Worm (Caenorhabditis elegans) whole organism, late embryonic: ENCODE data around the gene ins-3.

Experiments
- C08G9.2 ChIP-seq: sonication (generic microtip); optimal IDR thresholded peaks from 2 replicates; lab custom pipeline; 2016; ENCODE audit warnings: mild to moderate bottlenecking, missing genetic modification characterization, moderate library complexity, missing compliant biosample characterization
- C38D4.7 ChIP-seq: fragments of 200-800 bp; sonication (Bioruptor generic); optimal IDR thresholded peaks from 2 replicates; lab custom pipeline; 2018; ENCODE audit warnings: mild to moderate bottlenecking, missing genetic modification characterization, moderate library complexity, missing compliant biosample characterization
- F13H6.1 ChIP-seq: sonication (generic microtip); optimal IDR thresholded peaks from 2 replicates; lab custom pipeline; 2016; ENCODE audit warnings: missing genetic modification characterization, missing compliant biosample characterization
- K02D7.2 ChIP-seq: sonication (generic microtip); optimal IDR thresholded peaks from 2 replicates; lab custom pipeline; 2017; ENCODE audit warnings: mild to moderate bottlenecking, missing genetic modification characterization, missing compliant biosample characterization
- K09A11.1 ChIP-seq: sonication (generic microtip); optimal IDR thresholded peaks from 2 replicates; lab custom pipeline; 2017; ENCODE audit warnings: antibody characterized with exemption, mild to moderate bottlenecking, missing genetic modification characterization, missing compliant biosample characterization; ENCODE audit not compliant: insufficient read depth
- ama-1 ChIP-seq: fragments of 150-350 bp; optimal IDR thresholded peaks from 2 replicates; lab custom pipeline; 2014
- ceh-14 ChIP-seq: sonication (generic microtip); optimal IDR thresholded peaks from 2 replicates; lab custom pipeline; 2016; ENCODE audit warnings: missing genotype, missing genetic modification characterization, missing compliant biosample characterization
- ceh-19 ChIP-seq: fragments of 200-800 bp; sonication (Bioruptor generic); optimal IDR thresholded peaks from 2 replicates; lab custom pipeline; 2018; ENCODE audit warnings: mild to moderate bottlenecking, missing genetic modification characterization, missing compliant biosample characterization
- ceh-30 ChIP-seq: fragments of 150-350 bp; optimal IDR thresholded peaks from 2 replicates; lab custom pipeline; 2014; ENCODE audit warnings: missing biosample characterization, missing genetic modification characterization
- ceh-48 ChIP-seq: sonication (generic microtip); optimal IDR thresholded peaks from 2 replicates; lab custom pipeline; 2016; ENCODE audit warnings: missing genetic modification characterization, inconsistent platforms, missing compliant biosample characterization
- ceh-6 ChIP-seq: fragments of 200-800 bp; sonication (Bioruptor generic); optimal IDR thresholded peaks from 2 replicates; lab custom pipeline; 2018; ENCODE audit warnings: mild to moderate bottlenecking, missing genetic modification characterization, missing compliant biosample characterization
- dve-1 ChIP-seq: sonication (generic microtip); optimal IDR thresholded peaks from 2 replicates; lab custom pipeline; 2017; ENCODE audit warnings: antibody characterized with exemption, mild to moderate bottlenecking, missing genetic modification characterization, missing compliant biosample characterization
- eyg-1 ChIP-seq: sonication (generic microtip); optimal IDR thresholded peaks from 2 replicates; lab custom pipeline; 2016; ENCODE audit warnings: missing genotype, missing genetic modification characterization, missing compliant biosample characterization
- fkh-10 ChIP-seq: fragments of 150-350 bp; optimal IDR thresholded peaks from 2 replicates; lab custom pipeline; 2014; ENCODE audit warnings: missing biosample characterization, missing genetic modification reagents, missing genetic modification characterization
- fkh-6 ChIP-seq: sonication (generic microtip); optimal IDR thresholded peaks from 2 replicates; lab custom pipeline; 2016; ENCODE audit warnings: missing genetic modification characterization, missing compliant biosample characterization
- gmeb-2 ChIP-seq: sonication (generic microtip); optimal IDR thresholded peaks from 2 replicates; lab custom pipeline; 2016; ENCODE audit warnings: missing genetic modification characterization, inconsistent platforms, missing compliant biosample characterization
- hlh-13 ChIP-seq: fragments of 200-800 bp; sonication (Bioruptor generic); optimal IDR thresholded peaks from 2 replicates; lab custom pipeline; 2018; ENCODE audit warnings: mild to moderate bottlenecking, missing genetic modification characterization, missing compliant biosample characterization
- madf-2 ChIP-seq: sonication (generic microtip); optimal IDR thresholded peaks from 2 replicates; lab custom pipeline; 2017; ENCODE audit warnings: missing genetic modification characterization, missing compliant biosample characterization
- mec-3 ChIP-seq: sonication (generic microtip); optimal IDR thresholded peaks from 2 replicates; lab custom pipeline; 2016; ENCODE audit warnings: borderline replicate concordance, missing genetic modification characterization, missing compliant biosample characterization
- nhr-11 ChIP-seq: fragments of 150-350 bp; optimal IDR thresholded peaks from 2 replicates; lab custom pipeline; 2014; ENCODE audit warnings: missing biosample characterization, missing genetic modification characterization
- nhr-232 ChIP-seq: sonication (generic microtip); optimal IDR thresholded peaks from 2 replicates; lab custom pipeline; 2016; ENCODE audit warnings: missing genetic modification characterization, missing compliant biosample characterization
- npax-4 ChIP-seq: sonication (generic microtip); optimal IDR thresholded peaks from 2 replicates; lab custom pipeline; 2016; ENCODE audit warnings: missing genetic modification characterization, missing compliant biosample characterization
- pag-3 ChIP-seq: sonication (generic microtip); optimal IDR thresholded peaks from 2 replicates; lab custom pipeline; 2016; ENCODE audit warnings: missing compliant biosample characterization, missing genetic modification characterization, borderline replicate concordance
- pax-1 ChIP-seq: fragments of 150-350 bp; optimal IDR thresholded peaks from 2 replicates; lab custom pipeline; 2014; ENCODE audit warnings: missing biosample characterization, missing genetic modification characterization
- pha-4 ChIP-seq: fragments of 150-350 bp; optimal IDR thresholded peaks from 2 replicates; lab custom pipeline; 2018; ENCODE audit warnings: missing biosample characterization, missing genetic modification reagents, missing genetic modification characterization
- pqm-1 ChIP-seq: sonication (generic microtip); optimal IDR thresholded peaks from 2 replicates; lab custom pipeline; 2016; ENCODE audit warnings: missing genetic modification characterization, missing compliant biosample characterization
- sdc-2 ChIP-seq: sonication (generic microtip); optimal IDR thresholded peaks from 2 replicates; lab custom pipeline; 2016; ENCODE audit warnings: missing genotype, missing genetic modification characterization, missing compliant biosample characterization
- tbx-7 ChIP-seq: sonication (generic microtip); optimal IDR thresholded peaks from 2 replicates; lab custom pipeline; 2016; ENCODE audit warnings: missing genotype, missing genetic modification characterization, missing compliant biosample characterization
- unc-3 ChIP-seq, 2 experiments: fragments of 200-800 bp in 1 of 2; sonication (Bioruptor generic) in 1 of 2; sonication (generic microtip) in 1 of 2; conservative IDR thresholded peaks in 1 of 2; optimal IDR thresholded peaks in 1 of 2; 2 replicates each; pipeline versions ENCODE4 v1.3.6 to Lab custom; 2016 to 2022; ENCODE audit warnings: missing compliant biosample characterization in 2 of 2, missing genetic modification characterization in 2 of 2, missing genetic modification reagents in 1 of 2
- unc-42 ChIP-seq: sonication (generic microtip); optimal IDR thresholded peaks from 2 replicates; lab custom pipeline; 2016; ENCODE audit warnings: missing genotype, missing genetic modification characterization, missing compliant biosample characterization
- unc-55 ChIP-seq: sonication (generic microtip); optimal IDR thresholded peaks from 2 replicates; lab custom pipeline; 2017; ENCODE audit warnings: missing biosample characterization, missing genetic modification reagents, missing genetic modification characterization
- unc-86 ChIP-seq: sonication (generic microtip); optimal IDR thresholded peaks from 2 replicates; lab custom pipeline; 2016; ENCODE audit warnings: missing genetic modification characterization, missing compliant biosample characterization

Gene ins-3

DNA sequence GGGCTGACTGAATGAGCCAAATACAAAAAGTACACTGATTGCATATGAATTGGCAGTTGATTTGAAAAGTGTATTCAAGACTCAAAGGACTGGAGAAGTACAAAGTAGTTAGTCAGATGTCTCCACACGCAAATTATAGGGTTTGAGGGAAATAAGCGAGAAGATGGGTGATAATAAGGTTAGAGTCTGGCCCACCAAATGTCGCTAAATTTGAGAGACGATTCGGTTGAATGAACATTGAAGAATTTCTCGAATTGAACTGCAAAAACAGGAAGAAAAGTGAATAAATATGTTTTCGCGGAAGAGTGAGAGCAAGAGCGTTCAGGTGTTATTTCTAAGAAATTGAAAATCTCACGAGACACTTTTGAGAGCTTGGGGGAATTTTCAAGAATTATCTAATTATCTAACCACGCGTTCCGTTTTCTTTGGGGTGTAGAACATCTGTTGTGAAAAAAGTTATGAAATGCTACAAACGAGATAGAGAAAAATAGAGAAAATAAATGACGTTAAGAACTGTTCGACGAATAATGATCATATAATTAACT lies 30.9 kb downstream of the ins-3 start:
- no peak for TF ChIP-seq gmeb-2 (tag; lab: Kevin White, UChicago)
- TF ChIP-seq unc-42 (tag; lab: Kevin White, UChicago): peak; percentile 83

DNA sequence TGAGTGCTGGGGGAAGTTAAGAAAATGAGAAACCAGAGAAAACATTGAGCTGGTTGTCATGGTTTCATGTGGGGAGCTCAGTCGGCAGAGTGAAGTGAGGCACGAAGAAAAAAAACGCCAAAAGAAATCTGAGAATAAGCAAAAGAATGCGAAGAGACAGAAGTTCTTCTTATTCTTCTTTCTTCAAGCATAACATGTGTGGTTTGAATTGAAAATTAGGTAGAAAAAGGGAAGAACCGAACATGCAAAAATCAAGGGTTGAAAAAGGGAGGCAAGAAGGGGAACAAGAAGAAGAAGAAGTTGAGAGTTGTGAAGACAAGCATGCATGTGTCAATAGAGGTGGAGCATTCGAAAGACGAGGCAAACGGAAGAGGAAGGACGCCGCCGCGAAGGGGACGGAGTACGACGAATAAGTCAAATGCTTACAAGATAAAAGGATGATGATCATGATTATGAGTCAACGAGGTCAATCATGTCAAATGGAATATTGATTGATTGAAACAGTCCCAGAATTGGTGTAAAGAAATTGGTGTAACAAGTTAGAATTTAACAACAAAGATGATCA lies 32.7 kb downstream of the ins-3 start:
- no peak for TF ChIP-seq sdc-2 (tag; lab: Kevin White, UChicago)
- TF ChIP-seq fkh-10 (GFP tag; lab: Kevin White, UChicago): no peak

DNA sequence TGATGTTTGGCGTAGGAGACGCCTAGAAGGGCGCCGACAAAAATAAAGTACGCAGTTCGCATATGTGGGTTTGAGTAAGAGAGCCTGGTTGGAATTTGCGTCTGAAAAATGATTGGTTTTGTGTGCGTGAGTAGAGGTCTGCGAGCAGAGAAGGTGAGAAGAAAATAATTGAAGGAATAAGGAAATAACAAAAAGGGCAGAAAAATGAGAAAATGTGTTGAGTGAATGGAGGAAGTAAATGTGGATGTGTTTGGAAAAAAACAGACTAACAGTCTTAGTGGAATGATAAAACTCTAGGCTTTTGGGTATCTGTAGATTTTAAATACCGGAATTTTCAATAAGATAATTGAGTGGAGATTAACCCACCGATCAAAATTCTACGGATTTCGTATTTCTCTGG lies 34.0 kb downstream of the ins-3 start, which contains the start of gene casy-1:
Gene casy-1 (minus strand): TSS at position 101 of the 400 bp plus-strand sequence.
- TF ChIP-seq hlh-13 (GFP tag; lab: Kevin White, UChicago): no peak
- no peak for TF ChIP-seq ceh-48
- no peak for TF ChIP-seq fkh-10 (GFP tag; lab: Kevin White, UChicago)
- TF ChIP-seq fkh-6: no peak
- TF ChIP-seq npax-4 (tag; lab: Kevin White, UChicago): no peak
- TF ChIP-seq eyg-1 (tag; lab: Kevin White, UChicago): no peak
- TF ChIP-seq mec-3: no peak

DNA sequence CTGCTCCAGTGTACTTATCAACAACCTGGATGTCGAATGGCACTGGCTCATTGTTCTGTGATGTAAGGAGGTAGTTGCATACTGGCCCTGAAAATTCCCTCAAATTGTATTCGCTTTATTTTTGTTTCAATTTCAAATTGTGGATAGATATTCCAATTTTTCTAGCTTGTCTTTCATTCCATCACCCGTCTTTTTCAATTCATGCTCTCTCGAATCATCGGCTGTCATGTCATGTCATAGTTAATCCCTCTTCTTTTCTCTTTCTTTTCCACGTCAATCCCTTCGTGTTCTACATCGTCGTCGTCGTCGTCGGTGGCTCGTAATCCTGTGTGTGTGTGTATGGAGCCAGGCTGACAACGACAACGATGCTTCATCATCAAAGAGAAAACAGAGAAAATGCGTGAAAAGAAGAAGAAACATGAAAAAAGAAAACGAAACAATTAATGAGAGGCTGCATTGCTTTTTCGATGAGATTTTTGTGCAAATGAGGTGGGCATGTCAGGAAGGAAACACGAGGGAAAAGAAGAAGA lies 34.9 kb downstream of the ins-3 start:
- peak; percentile 37 for TF ChIP-seq unc-55 (GFP tag; lab: Kevin White, UChicago)
- peak; percentile 27 for TF ChIP-seq unc-42 (tag; lab: Kevin White, UChicago)
- peak; percentile 12 for TF ChIP-seq ceh-14
- TF ChIP-seq nhr-232 (tag; lab: Kevin White, UChicago): no peak

DNA sequence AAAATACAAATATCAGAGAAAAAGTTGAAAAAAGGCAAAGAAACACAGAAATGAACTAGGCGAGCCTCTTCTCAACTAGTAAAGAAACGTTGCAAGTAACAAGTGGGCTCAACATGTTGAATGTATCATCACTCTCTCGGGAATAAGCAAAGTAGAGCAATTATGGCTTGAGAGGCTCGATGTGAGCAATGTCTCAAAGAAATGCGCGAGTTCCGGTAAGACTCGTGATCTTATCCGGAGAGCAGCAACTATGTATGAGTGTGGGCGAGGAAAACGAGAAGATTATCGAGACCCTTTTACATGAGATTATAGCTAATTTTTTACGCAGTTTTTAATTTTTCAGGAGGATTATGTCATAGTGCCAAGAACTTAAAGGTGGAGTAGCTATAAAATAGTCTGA lies 38.4 kb downstream of the ins-3 start:
- no peak for TF ChIP-seq dve-1 (tag; lab: Kevin White, UChicago)
- TF ChIP-seq K02D7.2 (tag; lab: Kevin White, UChicago): no peak
- TF ChIP-seq pag-3 (tag; lab: Kevin White, UChicago): no peak
- TF ChIP-seq ama-1: no peak
- TF ChIP-seq pax-1: no peak
- no peak for TF ChIP-seq fkh-6
- TF ChIP-seq nhr-11 (tag; lab: Kevin White, UChicago): no peak
- no peak for TF ChIP-seq nhr-232 (tag; lab: Kevin White, UChicago)
- TF ChIP-seq F13H6.1 (tag; lab: Kevin White, UChicago): no peak
- no peak for TF ChIP-seq ceh-14
- TF ChIP-seq pha-4 (tag; lab: Kevin White, UChicago): no peak
- no peak for TF ChIP-seq ceh-19 (GFP tag; lab: Kevin White, UChicago)
- TF ChIP-seq tbx-7: no peak
- no peak for TF ChIP-seq eyg-1 (tag; lab: Kevin White, UChicago)
- no peak for TF ChIP-seq madf-2 (tag; lab: Kevin White, UChicago)
- TF ChIP-seq hlh-13 (GFP tag; lab: Kevin White, UChicago): no peak
- TF ChIP-seq K09A11.1 (tag; lab: Kevin White, UChicago): no peak

DNA sequence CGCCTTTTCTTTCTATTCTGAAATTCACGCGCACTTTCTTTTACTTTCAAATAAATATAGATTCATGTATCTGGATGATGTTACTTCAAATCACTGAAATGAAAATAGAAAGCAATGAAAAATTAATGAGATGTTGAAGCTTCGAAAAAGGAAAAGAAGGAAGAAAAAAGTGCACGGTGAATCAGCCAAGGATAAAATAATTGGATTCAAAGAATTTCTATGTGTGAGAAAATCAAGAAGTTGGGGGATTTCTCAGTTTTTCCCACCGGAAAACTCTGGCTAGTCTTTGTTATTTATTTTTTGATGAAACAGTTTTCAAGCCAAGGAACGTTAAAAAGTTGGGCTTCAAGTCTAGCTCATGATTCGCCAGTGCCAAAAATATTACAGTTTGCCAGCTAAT lies 38.8 kb downstream of the ins-3 start:
- no peak for TF ChIP-seq ceh-6 (GFP tag; lab: Kevin White, UChicago)
- TF ChIP-seq unc-86: no peak
- TF ChIP-seq pqm-1: no peak
- no peak for TF ChIP-seq ceh-19 (GFP tag; lab: Kevin White, UChicago)
- TF ChIP-seq eyg-1 (tag; lab: Kevin White, UChicago): no peak
- TF ChIP-seq ama-1: no peak
- TF ChIP-seq unc-3 (GFP tag; conservative IDR thresholded peaks at IDR 0.05; lab: Robert Waterston, UW): no peak
- no peak for TF ChIP-seq unc-3 (tag; optimal IDR thresholded peaks at IDR 0.05; lab: Kevin White, UChicago)
- TF ChIP-seq C38D4.7 (GFP tag; lab: Kevin White, UChicago): no peak
- no peak for TF ChIP-seq ceh-30
- no peak for TF ChIP-seq C08G9.2 (tag; lab: Kevin White, UChicago)
- TF ChIP-seq, all 69 proteins: peak for 0
